Worm (Caenorhabditis elegans) whole organism, early embryonic: ENCODE results near the gene T12A2.21.

Source experiments
- B0310.2 ChIP-seq: sonication (generic microtip); optimal IDR thresholded peaks from 2 replicates; lab custom pipeline; 2016; ENCODE audit warnings: mild to moderate bottlenecking, missing genetic modification characterization, missing compliant biosample characterization
- F13C5.2 ChIP-seq: sonication (generic microtip); optimal IDR thresholded peaks from 2 replicates; lab custom pipeline; 2017; ENCODE audit warnings: mild to moderate bottlenecking, missing genetic modification characterization, inconsistent platforms, missing compliant biosample characterization
- aly-1 ChIP-seq: sonication (generic microtip); optimal IDR thresholded peaks from 2 replicates; lab custom pipeline; 2016; ENCODE audit warnings: missing genetic modification characterization, missing compliant biosample characterization
- ama-1 ChIP-seq: fragments of 150-350 bp; optimal IDR thresholded peaks from 2 replicates; lab custom pipeline; 2014
- ceh-13 ChIP-seq: fragments of 200-800 bp; sonication (Bioruptor generic); optimal IDR thresholded peaks from 2 replicates; lab custom pipeline; 2018; ENCODE audit warnings: mild to moderate bottlenecking, missing genetic modification characterization, missing compliant biosample characterization
- ceh-36 ChIP-seq: sonication (generic microtip); optimal IDR thresholded peaks from 2 replicates; lab custom pipeline; 2016; ENCODE audit warnings: missing genetic modification characterization, inconsistent platforms, missing compliant biosample characterization
- ets-7 ChIP-seq: sonication (generic microtip); optimal IDR thresholded peaks from 2 replicates; lab custom pipeline; 2016; ENCODE audit warnings: missing genotype, missing genetic modification characterization, missing compliant biosample characterization
- flt-1 ChIP-seq: fragments of 200-800 bp; sonication (Bioruptor generic); IDR thresholded peaks from 2 replicates; pipeline ENCODE4 v1.3.6; 2022; ENCODE audit warnings: missing genetic modification characterization, missing compliant biosample characterization
- hmbx-1 ChIP-seq: sonication (generic microtip); optimal IDR thresholded peaks from 2 replicates; lab custom pipeline; 2016; ENCODE audit warnings: mild to moderate bottlenecking, missing genetic modification characterization, missing compliant biosample characterization
- hmg-4 ChIP-seq: fragments of 200-800 bp; sonication (Bioruptor generic); optimal IDR thresholded peaks from 2 replicates; lab custom pipeline; 2018; ENCODE audit warnings: mild to moderate bottlenecking, missing genetic modification characterization, missing compliant biosample characterization
- hnd-1 ChIP-seq: sonication (generic microtip); optimal IDR thresholded peaks from 2 replicates; lab custom pipeline; 2016; ENCODE audit warnings: missing genetic modification characterization, missing compliant biosample characterization
- pes-1 ChIP-seq: fragments of 200-800 bp; sonication (Bioruptor generic); IDR thresholded peaks from 2 replicates; pipeline ENCODE4 v1.3.6; 2022; ENCODE audit warnings: missing genetic modification reagents, missing genetic modification characterization, missing compliant biosample characterization
- scrt-1 ChIP-seq: fragments of 200-800 bp; sonication (Bioruptor generic); IDR thresholded peaks from 2 replicates; pipeline ENCODE4 v1.3.6; 2022; ENCODE audit warnings: missing genetic modification characterization, missing compliant biosample characterization
- sea-1 ChIP-seq: fragments of 200-800 bp; sonication (Bioruptor generic); conservative IDR thresholded peaks from 2 replicates; pipeline ENCODE4 v1.3.6; 2022; ENCODE audit warnings: missing genetic modification characterization, missing compliant biosample characterization
- tbx-11 ChIP-seq: fragments of 200-800 bp; sonication (Bioruptor generic); IDR thresholded peaks from 2 replicates; pipeline ENCODE4 v1.3.6; 2022; ENCODE audit warnings: missing genetic modification characterization, missing compliant biosample characterization
- tbx-37 ChIP-seq: fragments of 200-800 bp; sonication (Bioruptor generic); conservative IDR thresholded peaks from 2 replicates; pipeline ENCODE4 v1.3.6; 2022; ENCODE audit warnings: missing genetic modification reagents, missing genetic modification characterization, missing compliant biosample characterization
- tra-4 ChIP-seq: sonication (generic microtip); optimal IDR thresholded peaks from 2 replicates; lab custom pipeline; 2017; ENCODE audit warnings: missing genetic modification characterization, missing compliant biosample characterization

Gene T12A2.21

ce11 chrIII:6230870-6231269 is 5.7 kb downstream of the T12A2.21 start, which contains the start of gene esyt-2:
TSS of gene esyt-2 (minus strand) at chrIII:6230970.
- TF ChIP-seq tbx-11 (GFP tag; lab: Robert Waterston, UW), result no peak
- TF ChIP-seq ceh-13 (GFP tag; lab: Kevin White, UChicago), result no peak
- TF ChIP-seq flt-1 (GFP tag; lab: Robert Waterston, UW), result no peak
- no peak for TF ChIP-seq hmg-4
- no peak for TF ChIP-seq tra-4 (tag; lab: Kevin White, UChicago)
- no peak for TF ChIP-seq tbx-37 (GFP tag; lab: Robert Waterston, UW)
- TF ChIP-seq scrt-1 (GFP tag; lab: Robert Waterston, UW), result no peak

ce11 chrIII:6221403-6221802 is 15.1 kb downstream of the T12A2.21 start:
- no peak for TF ChIP-seq F13C5.2 (tag; lab: Kevin White, UChicago)

ce11 chrIII:6216833-6217466 is 19.6 kb downstream of the T12A2.21 start, which contains the start of gene hot-4:
TSS of gene hot-4 (plus strand) at chrIII:6217416.
- TF ChIP-seq hmbx-1 (tag; lab: Kevin White, UChicago) (no peak), aly-1 (tag; lab: Kevin White, UChicago) (no peak), hnd-1 (tag; lab: Kevin White, UChicago) (no peak), ama-1 (lab: Kevin White, UChicago) (no peak), B0310.2 (no peak), scrt-1 (GFP tag; lab: Robert Waterston, UW) (no peak), pes-1 (no peak), ets-7 (no peak), tra-4 (tag; lab: Kevin White, UChicago) (no peak)

- no peak for TF ChIP-seq sea-1 (GFP tag; lab: Robert Waterston, UW)
- no peak for TF ChIP-seq hnd-1 (tag; lab: Kevin White, UChicago)
- no peak for TF ChIP-seq F13C5.2 (tag; lab: Kevin White, UChicago)
- no peak for TF ChIP-seq ama-1 (lab: Kevin White, UChicago)
- TF ChIP-seq hmbx-1 (tag; lab: Kevin White, UChicago), result no peak
Observed at ce11 chrIII:6215943-6216342, 20.6 kb downstream of the T12A2.21 start.

- TF ChIP-seq tbx-11 (GFP tag; lab: Robert Waterston, UW) (no peak), hmg-4 (no peak), scrt-1 (GFP tag; lab: Robert Waterston, UW) (no peak), pes-1 (no peak), B0310.2 (no peak), ama-1 (lab: Kevin White, UChicago) (no peak), ets-7 (no peak), ceh-36 (tag; lab: Kevin White, UChicago) (no peak), hmbx-1 (tag; lab: Kevin White, UChicago) (no peak), aly-1 (tag; lab: Kevin White, UChicago) (no peak)
Observed at ce11 chrIII:6215476-6215875, 21.1 kb downstream of the T12A2.21 start, which contains the start of gene C23G10.11. TSS of gene C23G10.11 (minus strand) at chrIII:6215576.

ce11 chrIII:6213915-6214314 is 22.6 kb downstream of the T12A2.21 start, which contains the start of gene C23G10.10:
TSS of gene C23G10.10 (minus strand) at chrIII:6214015.
- TF ChIP-seq tbx-37 (GFP tag; lab: Robert Waterston, UW), result no peak
- no peak for TF ChIP-seq aly-1 (tag; lab: Kevin White, UChicago)
- no peak for TF ChIP-seq ceh-13 (GFP tag; lab: Kevin White, UChicago)
- no peak for TF ChIP-seq F13C5.2 (tag; lab: Kevin White, UChicago)
- TF ChIP-seq scrt-1 (GFP tag; lab: Robert Waterston, UW), result no peak
- no peak for TF ChIP-seq tbx-11 (GFP tag; lab: Robert Waterston, UW)
- no peak for TF ChIP-seq hmg-4
- no peak for TF ChIP-seq pes-1
- TF ChIP-seq ama-1 (lab: Kevin White, UChicago), result no peak
- TF ChIP-seq flt-1 (GFP tag; lab: Robert Waterston, UW), result no peak
- no peak for TF ChIP-seq tra-4 (tag; lab: Kevin White, UChicago)

ce11 chrIII:6210215-6210822 is 26.2 kb downstream of the T12A2.21 start:
- TF ChIP-seq pes-1, result no peak
- TF ChIP-seq scrt-1 (GFP tag; lab: Robert Waterston, UW), result no peak
- no peak for TF ChIP-seq ceh-36 (tag; lab: Kevin White, UChicago)
- no peak for TF ChIP-seq hmg-4
- no peak for TF ChIP-seq B0310.2

ce11 chrIII:6208984-6209383 is 27.6 kb downstream of the T12A2.21 start, which contains the start of gene C23G10.1:
TSS of gene C23G10.1 (plus strand) at chrIII:6209284.
- TF ChIP-seq ama-1 (lab: Kevin White, UChicago), result no peak
- no peak for TF ChIP-seq hnd-1 (tag; lab: Kevin White, UChicago)
- no peak for TF ChIP-seq pes-1
- TF ChIP-seq ceh-13 (GFP tag; lab: Kevin White, UChicago), result no peak
- no peak for TF ChIP-seq flt-1 (GFP tag; lab: Robert Waterston, UW)
- no peak for TF ChIP-seq scrt-1 (GFP tag; lab: Robert Waterston, UW)
- TF ChIP-seq sea-1 (GFP tag; lab: Robert Waterston, UW), result no peak
